Worm (Caenorhabditis elegans): ENCODE results near the gene txt-18.

txt-18 gene

ce11 chrII:6333887-6334286 lies 10.0 kb upstream of the txt-18 start, which contains the start of gene ttc-39B:
ttc-39B (minus strand) TSS chrII:6333987.
- TF ChIP-seq W03F9.2 (tag; optimal IDR thresholded peaks at IDR 0.05) (no peak), him-1 (tag; optimal IDR thresholded peaks at IDR 0.05) (no peak), dao-5 (tag; optimal IDR thresholded peaks at IDR 0.05) (no peak)

- no peak for TF ChIP-seq him-1 (tag; optimal IDR thresholded peaks at IDR 0.05)
- TF ChIP-seq dao-5 (tag; optimal IDR thresholded peaks at IDR 0.05), result no peak
- TF ChIP-seq W03F9.2 (tag; optimal IDR thresholded peaks at IDR 0.05), result no peak
Observed at ce11 chrII:6334745-6335260, 9.1 kb upstream of the txt-18 start.

DNA sequence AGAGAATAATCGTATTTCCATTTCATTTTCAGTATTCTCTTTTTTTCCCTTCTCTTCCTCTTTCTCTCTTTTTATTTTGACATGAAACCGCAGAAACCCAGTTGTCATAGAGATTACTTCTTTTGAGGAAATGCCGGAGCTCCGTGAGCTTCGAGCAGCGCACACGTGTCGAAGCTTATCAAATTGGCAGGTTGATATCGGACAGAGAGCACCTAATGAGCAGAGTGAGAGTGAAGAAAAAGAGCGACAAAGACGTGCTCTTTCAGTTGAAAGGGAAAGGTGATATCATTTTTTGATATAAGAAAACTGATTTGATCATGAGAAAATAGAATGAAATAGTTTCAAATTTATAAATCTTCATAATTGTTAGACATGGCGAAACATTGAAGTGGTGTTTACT lies 8.5 kb upstream of the txt-18 start, which contains the start of gene C32D5.14:
C32D5.14 (plus strand) TSS at position 131 of the 400 bp plus-strand sequence.
- TF ChIP-seq dao-5 (tag; optimal IDR thresholded peaks at IDR 0.05) (no peak), W03F9.2 (tag; optimal IDR thresholded peaks at IDR 0.05) (no peak), him-1 (tag; optimal IDR thresholded peaks at IDR 0.05) (no peak)

ce11 chrII:6339511-6339910 lies 4.4 kb upstream of the txt-18 start:
- TF ChIP-seq dao-5 (tag; optimal IDR thresholded peaks at IDR 0.05), result no peak
- no peak for TF ChIP-seq W03F9.2 (tag; optimal IDR thresholded peaks at IDR 0.05)
- TF ChIP-seq him-1 (tag; optimal IDR thresholded peaks at IDR 0.05), result no peak

DNA sequence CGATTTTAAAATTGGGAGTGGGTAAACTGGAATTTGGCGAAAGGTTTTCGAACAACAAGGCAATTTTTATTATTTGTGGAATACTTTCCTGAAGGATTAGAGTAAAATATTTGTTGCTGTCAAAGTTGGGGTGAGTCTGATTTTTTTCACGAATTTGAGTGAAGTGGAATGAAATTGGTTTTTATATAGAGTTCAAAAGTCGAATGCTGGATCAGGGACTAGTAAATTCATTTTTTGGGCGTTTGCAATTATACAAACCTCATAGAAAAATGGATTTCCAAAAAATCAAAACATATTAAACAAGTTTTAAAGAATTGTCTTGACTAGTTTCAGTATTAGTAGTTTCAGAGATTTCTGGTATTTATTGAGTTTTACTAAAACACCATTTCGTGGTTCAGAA lies 3.9 kb upstream of the txt-18 start, which contains the start of gene C32D5.7:
C32D5.7 (minus strand) TSS at position 101 of the 400 bp plus-strand sequence.
- TF ChIP-seq W03F9.2 (tag; optimal IDR thresholded peaks at IDR 0.05) (no peak), dao-5 (tag; optimal IDR thresholded peaks at IDR 0.05) (no peak), him-1 (tag; optimal IDR thresholded peaks at IDR 0.05) (no peak)

DNA sequence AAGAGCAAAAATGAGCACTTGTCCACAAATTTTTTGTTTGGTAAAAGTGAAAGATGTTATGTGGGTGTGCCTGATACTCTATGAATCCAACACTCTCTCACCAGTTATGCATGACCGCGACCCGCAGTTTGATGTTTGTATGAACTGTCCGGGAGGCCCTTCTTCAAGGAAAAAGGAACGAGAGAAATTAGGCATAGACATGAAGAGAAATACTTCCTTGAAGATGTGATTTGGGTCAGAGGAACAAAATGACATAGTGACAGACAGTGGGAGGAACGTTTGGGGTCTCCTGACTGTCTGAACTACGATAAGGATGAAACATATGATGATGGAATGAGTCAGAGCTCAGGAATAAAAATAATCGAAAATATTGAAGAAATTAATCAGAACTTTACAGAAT lies 2.8 kb upstream of the txt-18 start:
- TF ChIP-seq W03F9.2 (tag; optimal IDR thresholded peaks at IDR 0.05) (no peak), him-1 (tag; optimal IDR thresholded peaks at IDR 0.05) (no peak), dao-5 (tag; optimal IDR thresholded peaks at IDR 0.05) (no peak)

DNA sequence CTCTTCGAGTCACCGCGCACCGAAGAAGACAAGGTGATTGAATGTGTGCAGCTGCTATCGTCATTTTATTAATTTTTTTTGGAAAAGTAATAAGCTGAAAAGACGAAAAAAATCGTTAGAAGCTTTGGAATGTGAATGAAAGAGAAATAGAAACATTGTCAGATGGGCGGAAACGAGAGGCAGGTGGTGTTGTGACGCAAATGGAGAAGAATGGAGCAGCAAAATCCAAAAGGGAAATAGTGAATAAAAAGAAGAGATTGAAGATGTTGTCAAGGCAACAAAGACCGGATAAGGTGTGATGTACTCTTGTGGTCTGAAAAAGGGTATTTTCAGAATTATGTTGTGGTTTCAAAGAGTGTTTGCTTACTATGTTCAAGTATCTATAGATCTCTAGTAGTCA lies 1.4 kb upstream of the txt-18 start:
- no peak for TF ChIP-seq W03F9.2 (tag; optimal IDR thresholded peaks at IDR 0.05)
- no peak for TF ChIP-seq dao-5 (tag; optimal IDR thresholded peaks at IDR 0.05)
- no peak for TF ChIP-seq him-1 (tag; optimal IDR thresholded peaks at IDR 0.05)

ce11 chrII:6344513-6344912 lies 641 bp downstream of the txt-18 start:
- no peak for TF ChIP-seq W03F9.2 (tag; optimal IDR thresholded peaks at IDR 0.05)
- no peak for TF ChIP-seq dao-5 (tag; optimal IDR thresholded peaks at IDR 0.05)
- TF ChIP-seq him-1 (tag; optimal IDR thresholded peaks at IDR 0.05), result no peak

ce11 chrII:6345195-6346158 lies 1.6 kb downstream of the txt-18 start, which contains the start of gene C32D5.8:
C32D5.8 (minus strand) TSS chrII:6345964.
- TF ChIP-seq W03F9.2 (tag; optimal IDR thresholded peaks at IDR 0.05) (no peak), dao-5 (tag; optimal IDR thresholded peaks at IDR 0.05) (no peak), him-1 (tag; optimal IDR thresholded peaks at IDR 0.05) (no peak)

ce11 chrII:6346551-6347079 lies 2.7 kb downstream of the txt-18 start:
- no peak for TF ChIP-seq him-1 (tag; optimal IDR thresholded peaks at IDR 0.05)

ce11 chrII:6347341-6348118 lies 3.7 kb downstream of the txt-18 start, which contains the start of gene lgg-1:
lgg-1 (minus strand) TSS chrII:6347719.
- no peak for TF ChIP-seq dao-5 (tag; optimal IDR thresholded peaks at IDR 0.05)
- TF ChIP-seq W03F9.2 (tag; optimal IDR thresholded peaks at IDR 0.05), result no peak
- TF ChIP-seq him-1 (tag; optimal IDR thresholded peaks at IDR 0.05), result no peak

DNA sequence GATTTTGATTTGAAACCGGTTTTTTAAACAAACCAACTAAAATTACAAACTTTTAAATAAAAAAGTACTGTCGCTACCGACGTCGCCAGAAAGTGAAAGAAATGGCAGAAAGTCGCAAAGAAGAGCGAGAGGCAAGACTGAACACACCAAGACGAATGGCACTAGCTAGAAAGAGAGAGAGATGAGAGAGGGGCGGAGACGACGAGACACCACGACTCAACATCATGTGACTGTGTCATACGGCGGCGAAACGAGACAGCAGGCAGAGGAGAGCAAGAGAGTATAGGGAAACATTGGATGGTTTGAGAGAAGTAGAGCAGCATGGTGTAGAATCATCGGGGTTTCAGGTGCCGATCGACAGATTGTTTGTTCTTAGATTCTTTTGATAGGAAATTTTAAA lies 4.5 kb downstream of the txt-18 start:
- TF ChIP-seq W03F9.2 (tag; optimal IDR thresholded peaks at IDR 0.05) (peak; percentile 66), dao-5 (tag; optimal IDR thresholded peaks at IDR 0.05) (peak; percentile 78), him-1 (tag; optimal IDR thresholded peaks at IDR 0.05) (peak; percentile 18)

DNA sequence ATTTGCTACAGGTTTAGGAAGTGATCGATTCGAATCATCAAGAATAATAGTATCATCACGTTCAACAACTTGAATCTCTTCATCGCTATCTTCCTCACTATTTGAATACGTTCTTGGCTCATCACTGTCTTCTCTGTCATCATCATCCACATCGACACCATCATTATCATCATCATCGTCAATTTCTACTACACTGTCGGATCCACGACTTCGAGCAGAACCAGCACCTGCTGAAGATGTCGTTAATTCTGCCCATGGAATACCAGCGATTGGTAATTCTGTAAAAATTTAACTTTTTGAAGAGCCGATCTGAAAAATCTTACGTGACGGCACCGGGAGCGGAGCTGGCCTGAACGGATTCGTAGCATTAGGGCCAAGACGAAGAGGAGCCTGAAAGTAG lies 6.1 kb downstream of the txt-18 start:
- TF ChIP-seq him-1 (tag; optimal IDR thresholded peaks at IDR 0.05), result no peak
- TF ChIP-seq W03F9.2 (tag; optimal IDR thresholded peaks at IDR 0.05), result no peak
- TF ChIP-seq dao-5 (tag; optimal IDR thresholded peaks at IDR 0.05), result no peak

All from whole organism, L4/young adult.